Worm (Caenorhabditis elegans): ENCODE measurements around the gene gbb-1.

DNA sequence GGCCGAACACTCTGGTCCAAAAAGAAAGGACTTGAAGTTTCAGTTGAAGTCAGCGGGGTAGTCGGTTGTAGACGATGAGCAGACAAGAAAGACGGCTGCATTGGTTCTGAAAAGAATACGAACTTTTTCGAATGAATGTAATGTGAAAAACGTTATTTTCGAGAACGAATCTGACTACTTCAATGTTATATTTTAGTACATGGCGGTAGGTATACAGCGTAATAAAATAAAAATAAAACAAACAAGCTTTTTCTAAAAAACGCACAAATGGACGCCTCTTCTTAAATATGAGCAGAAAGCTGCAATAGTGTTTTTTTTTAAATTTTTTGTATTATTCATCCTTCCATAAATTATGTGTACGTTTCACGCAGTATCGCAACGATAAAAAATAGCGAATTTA, 41.9 kb downstream of the gbb-1 start, which contains the start of gene Y41G9A.17:
- TF ChIP-seq nhr-77 (tag; optimal IDR thresholded peaks at IDR 0.05) = no peak
- no peak for TF ChIP-seq unc-62 (GFP tag; optimal IDR thresholded peaks at IDR 0.05)
- no peak for TF ChIP-seq ztf-4 (tag; optimal IDR thresholded peaks at IDR 0.05)
- TF ChIP-seq alr-1 (tag; optimal IDR thresholded peaks at IDR 0.05) = no peak
- no peak for TF ChIP-seq nhr-23 (tag; optimal IDR thresholded peaks at IDR 0.05)
- no peak for TF ChIP-seq fos-1 (tag; optimal IDR thresholded peaks at IDR 0.05)
- TF ChIP-seq unc-55 (GFP tag; optimal IDR thresholded peaks at IDR 0.05) = no peak

Measured in whole organism, L2 larva.